Worm (Caenorhabditis elegans) whole organism, early embryonic: ENCODE data around the gene let-19.

Source experiments
- B0310.2 ChIP-seq: sonication (generic microtip); optimal IDR thresholded peaks from 2 replicates; lab custom pipeline; 2016; ENCODE audit warnings: mild to moderate bottlenecking, missing genetic modification characterization, missing compliant biosample characterization
- F13C5.2 ChIP-seq: sonication (generic microtip); optimal IDR thresholded peaks from 2 replicates; lab custom pipeline; 2017; ENCODE audit warnings: mild to moderate bottlenecking, missing genetic modification characterization, inconsistent platforms, missing compliant biosample characterization
- aly-1 ChIP-seq: sonication (generic microtip); optimal IDR thresholded peaks from 2 replicates; lab custom pipeline; 2016; ENCODE audit warnings: missing genetic modification characterization, missing compliant biosample characterization
- ama-1 ChIP-seq: fragments of 150-350 bp; optimal IDR thresholded peaks from 2 replicates; lab custom pipeline; 2014
- ceh-36 ChIP-seq: sonication (generic microtip); optimal IDR thresholded peaks from 2 replicates; lab custom pipeline; 2016; ENCODE audit warnings: missing genetic modification characterization, inconsistent platforms, missing compliant biosample characterization
- hmbx-1 ChIP-seq: sonication (generic microtip); optimal IDR thresholded peaks from 2 replicates; lab custom pipeline; 2016; ENCODE audit warnings: mild to moderate bottlenecking, missing genetic modification characterization, missing compliant biosample characterization
- hmg-4 ChIP-seq: fragments of 200-800 bp; sonication (Bioruptor generic); optimal IDR thresholded peaks from 2 replicates; lab custom pipeline; 2018; ENCODE audit warnings: mild to moderate bottlenecking, missing genetic modification characterization, missing compliant biosample characterization
- hnd-1 ChIP-seq: sonication (generic microtip); optimal IDR thresholded peaks from 2 replicates; lab custom pipeline; 2016; ENCODE audit warnings: missing genetic modification characterization, missing compliant biosample characterization
- scrt-1 ChIP-seq: fragments of 200-800 bp; sonication (Bioruptor generic); IDR thresholded peaks from 2 replicates; pipeline ENCODE4 v1.3.6; 2022; ENCODE audit warnings: missing genetic modification characterization, missing compliant biosample characterization
- sea-1 ChIP-seq: fragments of 200-800 bp; sonication (Bioruptor generic); conservative IDR thresholded peaks from 2 replicates; pipeline ENCODE4 v1.3.6; 2022; ENCODE audit warnings: missing genetic modification characterization, missing compliant biosample characterization
- tbx-11 ChIP-seq: fragments of 200-800 bp; sonication (Bioruptor generic); IDR thresholded peaks from 2 replicates; pipeline ENCODE4 v1.3.6; 2022; ENCODE audit warnings: missing genetic modification characterization, missing compliant biosample characterization
- tbx-37 ChIP-seq: fragments of 200-800 bp; sonication (Bioruptor generic); conservative IDR thresholded peaks from 2 replicates; pipeline ENCODE4 v1.3.6; 2022; ENCODE audit warnings: missing genetic modification reagents, missing genetic modification characterization, missing compliant biosample characterization

ce11 chrII:8721955-8722524 is 48.7 kb upstream of the let-19 start, which contains the start of gene trcs-2:
- TF ChIP-seq aly-1 (tag; lab: Kevin White, UChicago) (no peak), B0310.2 (no peak), hmbx-1 (no peak), hnd-1 (tag; lab: Kevin White, UChicago) (no peak), scrt-1 (GFP tag; lab: Robert Waterston, UW) (no peak), ama-1 (lab: Kevin White, UChicago) (no peak), F13C5.2 (tag; lab: Kevin White, UChicago) (no peak), tbx-37 (no peak), tbx-11 (GFP tag; lab: Robert Waterston, UW) (no peak), sea-1 (GFP tag; lab: Robert Waterston, UW) (no peak), hmg-4 (GFP tag; lab: Kevin White, UChicago) (no peak), ceh-36 (tag; lab: Kevin White, UChicago) (no peak)
